Worm (Caenorhabditis elegans) whole organism, L3 larva: ENCODE results near the gene R11E3.19.

Experiments
- R02D3.7 ChIP-seq: fragments of 150-350 bp; optimal IDR thresholded peaks from 2 replicates; lab custom pipeline; 2014; ENCODE audit warnings: missing biosample characterization, missing genetic modification characterization
- ZK546.5 ChIP-seq: sonication (generic microtip); optimal IDR thresholded peaks from 2 replicates; lab custom pipeline; 2017; ENCODE audit warnings: missing biosample characterization, missing genetic modification characterization
- ceh-16 ChIP-seq: sonication (generic microtip); optimal IDR thresholded peaks from 2 replicates; lab custom pipeline; 2017; ENCODE audit warnings: missing biosample characterization, missing genetic modification characterization
- ceh-28 ChIP-seq: fragments of 150-350 bp; optimal IDR thresholded peaks from 2 replicates; lab custom pipeline; 2014; ENCODE audit warnings: missing biosample characterization, missing genetic modification reagents, missing genetic modification characterization
- ceh-82 ChIP-seq: fragments of 150-350 bp; optimal IDR thresholded peaks from 2 replicates; lab custom pipeline; 2014; ENCODE audit warnings: missing biosample characterization, missing genetic modification characterization
- elt-2 ChIP-seq: sonication (generic microtip); optimal IDR thresholded peaks from 2 replicates; lab custom pipeline; 2016; ENCODE audit warnings: missing genetic modification reagents, mild to moderate bottlenecking, missing genetic modification characterization, missing compliant biosample characterization
- hmg-11 ChIP-seq: sonication (generic microtip); optimal IDR thresholded peaks from 2 replicates; lab custom pipeline; 2016; ENCODE audit warnings: missing genetic modification characterization, missing compliant biosample characterization
- jun-1 ChIP-seq: fragments of 150-350 bp; optimal IDR thresholded peaks from 2 replicates; lab custom pipeline; 2014; ENCODE audit warnings: missing biosample characterization, missing genetic modification reagents, missing genetic modification characterization
- lin-15B ChIP-seq: fragments of 150-350 bp; optimal IDR thresholded peaks from 2 replicates; lab custom pipeline; 2014; ENCODE audit warnings: missing biosample characterization, missing genetic modification characterization
- lsy-12 ChIP-seq: sonication (generic microtip); optimal IDR thresholded peaks from 2 replicates; lab custom pipeline; 2016; ENCODE audit warnings: mild to moderate bottlenecking, missing genetic modification characterization, missing compliant biosample characterization
- nfya-1 ChIP-seq: sonication (generic microtip); optimal IDR thresholded peaks from 2 replicates; lab custom pipeline; 2017; ENCODE audit warnings: missing genetic modification characterization, mild to moderate bottlenecking, missing compliant biosample characterization, antibody characterized with exemption, moderate library complexity; ENCODE audit not compliant: insufficient read depth
- nhr-11 ChIP-seq: fragments of 150-350 bp; optimal IDR thresholded peaks from 2 replicates; lab custom pipeline; 2014; ENCODE audit warnings: missing biosample characterization, missing genetic modification characterization
- nhr-23 ChIP-seq: fragments of 150-350 bp; optimal IDR thresholded peaks from 2 replicates; lab custom pipeline; 2014; ENCODE audit warnings: missing biosample characterization, missing genetic modification reagents, missing genetic modification characterization
- nhr-25 ChIP-seq: sonication (generic microtip); optimal IDR thresholded peaks from 2 replicates; lab custom pipeline; 2017; ENCODE audit warnings: missing biosample characterization, missing genetic modification characterization
- nhr-43 ChIP-seq: sonication (generic microtip); optimal IDR thresholded peaks from 2 replicates; lab custom pipeline; 2016; ENCODE audit warnings: mild to moderate bottlenecking, missing genetic modification characterization, missing compliant biosample characterization; ENCODE audit not compliant: poor library complexity, severe bottlenecking
- nhr-77 ChIP-seq: fragments of 150-350 bp; optimal IDR thresholded peaks from 2 replicates; lab custom pipeline; 2014; ENCODE audit warnings: missing biosample characterization, missing genetic modification characterization
- pha-4 ChIP-seq: fragments of 150-350 bp; optimal IDR thresholded peaks from 2 replicates; lab custom pipeline; 2014; ENCODE audit warnings: missing biosample characterization, missing genetic modification reagents, missing genetic modification characterization
- snpc-4 ChIP-seq: fragments of 150-350 bp; optimal IDR thresholded peaks from 2 replicates; lab custom pipeline; 2014; ENCODE audit warnings: missing biosample characterization, missing genetic modification characterization
- tbx-2 ChIP-seq: sonication (generic microtip); optimal IDR thresholded peaks from 2 replicates; lab custom pipeline; 2016; ENCODE audit warnings: mild to moderate bottlenecking, missing genetic modification characterization, missing compliant biosample characterization
- ztf-4 ChIP-seq: fragments of 150-350 bp; optimal IDR thresholded peaks from 2 replicates; lab custom pipeline; 2014; ENCODE audit warnings: missing biosample characterization, missing genetic modification characterization

The R11E3.19 gene

ce11 chrIV:4737258-4737657 lies 38.6 kb downstream of the R11E3.19 start, which contains the start of gene fbxb-78:
fbxb-78 (plus strand) TSS chrIV:4737558.
- TF ChIP-seq ceh-16 (tag; lab: Kevin White, UChicago) (no peak), nfya-1 (tag; lab: Kevin White, UChicago) (no peak)

ce11 chrIV:4727935-4728334 lies 48.0 kb downstream of the R11E3.19 start:
- TF ChIP-seq nhr-25 (tag; lab: Kevin White, UChicago) (peak; percentile 51), nhr-23 (peak; percentile 83), lsy-12 (tag; lab: Kevin White, UChicago) (peak; percentile 92), elt-2 (tag; lab: Kevin White, UChicago) (peak; percentile 79), pha-4 (tag; lab: Kevin White, UChicago) (peak; percentile 22), jun-1 (peak; percentile 10), lin-15B (tag; lab: Kevin White, UChicago) (peak; percentile 84), tbx-2 (peak; percentile 88), ceh-28 (tag; lab: Kevin White, UChicago) (peak; percentile 40), ZK546.5 (tag; lab: Kevin White, UChicago) (peak; percentile 46), nhr-43 (peak; percentile 88), nhr-77 (peak; percentile 60), nfya-1 (tag; lab: Kevin White, UChicago) (peak; percentile 72), snpc-4 (tag; lab: Kevin White, UChicago) (peak; percentile 54), nhr-11 (tag; lab: Kevin White, UChicago) (peak; percentile 73), ceh-82 (tag; lab: Kevin White, UChicago) (peak; percentile 10), R02D3.7 (tag; lab: Kevin White, UChicago) (peak; percentile 84)
- TF ChIP-seq, all 47 proteins: peak for 17; not testable (repeated sequence) for 30

ce11 chrIV:4725478-4725920 lies 50.4 kb downstream of the R11E3.19 start:
- TF ChIP-seq nhr-23 (peak; percentile 73), ZK546.5 (tag; lab: Kevin White, UChicago) (peak; percentile 60), nhr-43 (peak; percentile 64), ztf-4 (tag; lab: Kevin White, UChicago) (peak; percentile 0), nhr-11 (tag; lab: Kevin White, UChicago) (peak; percentile 77), elt-2 (tag; lab: Kevin White, UChicago) (peak; percentile 73), nfya-1 (tag; lab: Kevin White, UChicago) (peak; percentile 58), nhr-77 (peak; percentile 37), lsy-12 (tag; lab: Kevin White, UChicago) (peak; percentile 88), lin-15B (tag; lab: Kevin White, UChicago) (peak; percentile 60), R02D3.7 (tag; lab: Kevin White, UChicago) (peak; percentile 76), pha-4 (tag; lab: Kevin White, UChicago) (peak; percentile 6), hmg-11 (tag; lab: Kevin White, UChicago) (peak; percentile 7), nhr-25 (tag; lab: Kevin White, UChicago) (peak; percentile 43), ceh-28 (tag; lab: Kevin White, UChicago) (peak; percentile 70), tbx-2 (peak; percentile 77)
